Worm (Caenorhabditis elegans): Measurements from ENCODE around the gene T28D9.11.

The T28D9.11 gene

DNA sequence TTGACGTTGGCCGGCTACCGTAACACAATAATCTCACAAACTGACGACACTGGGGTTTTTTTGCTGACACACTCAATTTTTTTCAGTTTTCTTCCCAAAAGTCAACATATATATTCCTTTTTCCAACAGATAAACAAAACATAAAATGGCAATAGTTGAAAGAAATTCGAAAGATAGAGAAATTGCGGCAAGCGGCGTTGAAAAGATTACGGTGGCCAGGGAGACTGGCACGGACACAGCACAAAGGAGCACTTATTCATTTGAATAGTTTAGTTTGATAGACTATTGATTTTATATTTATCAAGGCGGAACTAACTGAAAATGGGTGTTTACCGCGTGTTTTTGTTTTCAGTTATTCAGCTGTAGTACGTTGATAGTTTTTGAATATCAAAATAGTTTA, 29.5 kb upstream of the T28D9.11 start, which contains the start of gene toe-2:
TSS of gene toe-2 (minus strand) at position 70 of the 400 bp plus-strand sequence.
- TF ChIP-seq klf-2 (GFP tag; conservative IDR thresholded peaks at IDR 0.05) (no peak), med-1 (GFP tag; optimal IDR thresholded peaks at IDR 0.05; ENCODE audit: insufficient read depth) (no peak), ztf-23 (GFP tag; IDR thresholded peaks at IDR 0.05) (no peak), cog-1 (tag; optimal IDR thresholded peaks at IDR 0.05) (no peak), ref-1 (GFP tag; conservative IDR thresholded peaks at IDR 0.05) (no peak), T22C8.4 (GFP tag; IDR thresholded peaks at IDR 0.05) (no peak), ztf-29 (GFP tag; IDR thresholded peaks at IDR 0.05) (no peak), flt-1 (GFP tag; IDR thresholded peaks at IDR 0.05) (no peak), tab-1 (GFP tag; IDR thresholded peaks at IDR 0.05) (no peak)

DNA sequence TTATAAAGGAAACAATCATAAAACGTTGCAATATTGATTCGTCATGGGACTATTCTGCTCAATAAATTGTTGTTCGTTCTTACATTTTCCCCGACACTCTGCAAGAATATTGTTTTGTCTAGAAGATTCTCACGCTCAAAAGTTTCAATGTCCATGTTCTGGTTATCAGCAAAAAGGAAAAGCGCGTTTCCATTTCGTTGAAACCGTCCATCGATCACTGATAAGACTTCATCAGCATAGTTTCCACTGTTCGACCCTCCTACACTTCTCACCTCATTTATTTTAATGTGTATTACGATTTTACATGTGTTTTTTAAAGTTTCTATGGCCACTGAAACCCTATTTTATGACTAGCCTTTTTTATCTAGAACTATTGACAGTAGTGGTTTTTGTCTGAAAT, 28.3 kb upstream of the T28D9.11 start:
- TF ChIP-seq ref-1 (GFP tag; conservative IDR thresholded peaks at IDR 0.05) = no peak
- TF ChIP-seq T22C8.4 (GFP tag; IDR thresholded peaks at IDR 0.05) = no peak
- no peak for TF ChIP-seq klf-2 (GFP tag; conservative IDR thresholded peaks at IDR 0.05)
- no peak for TF ChIP-seq med-1 (GFP tag; optimal IDR thresholded peaks at IDR 0.05; ENCODE audit: insufficient read depth)
- TF ChIP-seq tab-1 (GFP tag; IDR thresholded peaks at IDR 0.05) = no peak
- TF ChIP-seq ztf-29 (GFP tag; IDR thresholded peaks at IDR 0.05) = no peak
- no peak for TF ChIP-seq flt-1 (GFP tag; IDR thresholded peaks at IDR 0.05)
- TF ChIP-seq cog-1 (tag; optimal IDR thresholded peaks at IDR 0.05) = no peak
- no peak for TF ChIP-seq ztf-23 (GFP tag; IDR thresholded peaks at IDR 0.05)

DNA sequence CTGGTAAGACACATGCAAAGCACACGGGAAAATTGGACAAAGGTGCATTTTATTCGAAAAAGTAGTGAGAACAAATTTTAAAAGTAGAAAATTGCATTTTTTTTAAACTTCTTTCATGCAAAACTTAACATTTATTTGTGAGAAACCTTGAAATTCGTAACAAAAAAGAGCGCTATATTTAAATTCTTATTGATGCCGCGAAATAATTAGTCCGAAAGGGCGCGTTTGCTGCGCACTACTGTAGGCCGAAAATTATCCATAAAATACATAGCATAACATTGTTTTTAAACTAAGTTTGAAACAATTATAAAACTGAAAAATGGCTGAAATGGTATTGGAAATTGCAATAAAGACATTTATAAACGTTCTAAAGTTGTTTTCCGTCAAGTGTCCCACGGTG, 27.9 kb upstream of the T28D9.11 start:
- TF ChIP-seq med-1 (GFP tag; optimal IDR thresholded peaks at IDR 0.05; ENCODE audit: insufficient read depth) (no peak), klf-2 (GFP tag; conservative IDR thresholded peaks at IDR 0.05) (no peak), ref-1 (GFP tag; conservative IDR thresholded peaks at IDR 0.05) (no peak), ztf-29 (GFP tag; IDR thresholded peaks at IDR 0.05) (no peak), tab-1 (GFP tag; IDR thresholded peaks at IDR 0.05) (no peak), cog-1 (tag; optimal IDR thresholded peaks at IDR 0.05) (no peak)

DNA sequence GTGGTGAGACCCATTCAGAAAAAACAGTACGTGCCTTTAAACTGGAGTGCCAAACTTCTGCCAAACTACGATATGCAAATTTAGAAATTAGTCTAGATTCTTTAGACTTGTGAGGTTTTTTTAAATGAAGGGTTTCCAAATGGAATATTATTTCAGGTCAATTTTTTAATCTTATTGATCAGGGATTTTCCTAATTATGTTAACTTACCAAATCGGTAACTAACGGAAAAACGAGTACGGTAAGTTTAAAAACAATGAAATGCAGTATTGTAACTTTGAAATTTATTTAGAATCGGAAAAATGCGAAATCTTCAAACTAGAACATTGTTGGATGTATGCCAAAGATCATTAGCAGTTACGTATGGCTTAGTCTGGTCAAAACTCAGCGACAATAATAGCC, 24.5 kb upstream of the T28D9.11 start, which contains the start of gene C56E6.7:
TSS of gene C56E6.7 (plus strand) at position 301 of the 400 bp plus-strand sequence.
- TF ChIP-seq ztf-23 (GFP tag; IDR thresholded peaks at IDR 0.05) = no peak
- TF ChIP-seq tab-1 (GFP tag; IDR thresholded peaks at IDR 0.05) = no peak
- TF ChIP-seq T22C8.4 (GFP tag; IDR thresholded peaks at IDR 0.05) = no peak
- TF ChIP-seq cog-1 (tag; optimal IDR thresholded peaks at IDR 0.05) = no peak

DNA sequence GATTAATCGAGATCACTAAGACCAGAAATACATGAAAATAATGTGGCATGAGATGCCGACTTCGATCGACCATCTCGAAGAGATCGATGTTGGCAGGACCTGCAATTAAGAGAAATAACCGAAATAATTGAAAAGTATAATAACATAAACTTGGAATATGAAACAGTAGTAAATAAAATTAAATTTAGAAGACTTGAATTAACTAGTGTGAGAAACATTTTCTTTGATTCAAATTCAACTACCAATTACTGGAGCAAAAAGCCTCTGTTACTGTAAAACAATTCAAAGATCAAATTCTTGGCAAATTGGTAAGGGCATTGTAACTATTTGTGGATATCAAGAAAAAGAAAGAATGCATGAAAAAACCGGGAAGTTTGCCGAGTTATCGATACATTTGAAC, 22.1 kb upstream of the T28D9.11 start, which contains the start of gene R05G9R.1:
TSS of gene R05G9R.1 (minus strand) at position 101 of the 400 bp plus-strand sequence.
- no peak for TF ChIP-seq ref-1 (GFP tag; conservative IDR thresholded peaks at IDR 0.05)
- no peak for TF ChIP-seq cog-1 (tag; optimal IDR thresholded peaks at IDR 0.05)
- TF ChIP-seq tab-1 (GFP tag; IDR thresholded peaks at IDR 0.05) = no peak
- TF ChIP-seq flt-1 (GFP tag; IDR thresholded peaks at IDR 0.05) = no peak
- TF ChIP-seq ztf-23 (GFP tag; IDR thresholded peaks at IDR 0.05) = no peak
- no peak for TF ChIP-seq klf-2 (GFP tag; conservative IDR thresholded peaks at IDR 0.05)
- no peak for TF ChIP-seq ztf-29 (GFP tag; IDR thresholded peaks at IDR 0.05)
- TF ChIP-seq T22C8.4 (GFP tag; IDR thresholded peaks at IDR 0.05) = no peak
- TF ChIP-seq med-1 (GFP tag; optimal IDR thresholded peaks at IDR 0.05; ENCODE audit: insufficient read depth) = no peak

DNA sequence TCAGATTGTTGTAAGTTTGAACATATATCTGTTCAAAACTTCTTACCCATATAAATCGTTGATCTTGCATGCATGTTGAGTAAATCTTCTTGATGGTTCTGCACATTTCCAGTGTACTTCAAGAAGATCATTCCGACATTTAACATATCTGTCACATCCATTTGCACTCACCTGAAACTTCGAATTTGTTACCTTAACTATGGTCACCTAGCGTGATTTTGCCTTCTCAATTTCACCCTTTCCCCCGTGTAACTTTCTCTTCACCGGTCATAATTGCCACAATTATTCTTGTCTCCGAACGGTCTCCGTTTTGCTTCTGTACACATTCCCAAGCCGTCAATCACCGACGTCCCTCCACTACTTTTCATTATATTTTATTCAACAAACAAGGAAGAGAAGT, 21.6 kb upstream of the T28D9.11 start:
- TF ChIP-seq T22C8.4 (GFP tag; IDR thresholded peaks at IDR 0.05) = no peak
- TF ChIP-seq klf-2 (GFP tag; conservative IDR thresholded peaks at IDR 0.05) = no peak
- no peak for TF ChIP-seq cog-1 (tag; optimal IDR thresholded peaks at IDR 0.05)
- TF ChIP-seq ref-1 (GFP tag; conservative IDR thresholded peaks at IDR 0.05) = no peak
- no peak for TF ChIP-seq med-1 (GFP tag; optimal IDR thresholded peaks at IDR 0.05; ENCODE audit: insufficient read depth)
- no peak for TF ChIP-seq ztf-29 (GFP tag; IDR thresholded peaks at IDR 0.05)
- TF ChIP-seq flt-1 (GFP tag; IDR thresholded peaks at IDR 0.05) = no peak
- TF ChIP-seq tab-1 (GFP tag; IDR thresholded peaks at IDR 0.05) = no peak
- TF ChIP-seq ztf-23 (GFP tag; IDR thresholded peaks at IDR 0.05) = no peak

DNA sequence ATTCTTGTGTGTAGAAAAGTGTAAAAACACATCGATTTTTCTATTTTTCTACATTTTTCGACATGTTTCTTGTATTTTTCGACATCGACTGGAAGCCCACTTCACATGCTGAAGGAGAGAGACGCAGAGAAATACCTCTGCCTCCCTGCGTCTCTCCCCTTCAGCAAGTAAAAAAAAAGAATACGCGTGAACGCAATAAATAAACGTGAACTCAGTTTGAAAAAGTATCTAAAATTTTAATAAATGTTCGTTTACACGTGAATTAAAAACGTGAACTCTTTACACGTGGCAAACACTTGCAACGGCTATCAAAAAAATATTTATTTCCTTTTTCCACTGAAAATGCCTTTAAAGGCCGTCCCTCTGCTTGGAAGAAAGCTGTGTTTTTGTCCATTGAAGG, 11.0 kb upstream of the T28D9.11 start, which contains the start of gene R05G9.1:
TSS of gene R05G9.1 (plus strand) at position 343 of the 400 bp plus-strand sequence.
- TF ChIP-seq T22C8.4 (GFP tag; IDR thresholded peaks at IDR 0.05) (no peak), ztf-23 (GFP tag; IDR thresholded peaks at IDR 0.05) (no peak), ref-1 (GFP tag; conservative IDR thresholded peaks at IDR 0.05) (no peak), ztf-29 (GFP tag; IDR thresholded peaks at IDR 0.05) (no peak), med-1 (GFP tag; optimal IDR thresholded peaks at IDR 0.05; ENCODE audit: insufficient read depth) (no peak), cog-1 (tag; optimal IDR thresholded peaks at IDR 0.05) (no peak), klf-2 (GFP tag; conservative IDR thresholded peaks at IDR 0.05) (no peak), tab-1 (GFP tag; IDR thresholded peaks at IDR 0.05) (no peak), flt-1 (GFP tag; IDR thresholded peaks at IDR 0.05) (no peak)

DNA sequence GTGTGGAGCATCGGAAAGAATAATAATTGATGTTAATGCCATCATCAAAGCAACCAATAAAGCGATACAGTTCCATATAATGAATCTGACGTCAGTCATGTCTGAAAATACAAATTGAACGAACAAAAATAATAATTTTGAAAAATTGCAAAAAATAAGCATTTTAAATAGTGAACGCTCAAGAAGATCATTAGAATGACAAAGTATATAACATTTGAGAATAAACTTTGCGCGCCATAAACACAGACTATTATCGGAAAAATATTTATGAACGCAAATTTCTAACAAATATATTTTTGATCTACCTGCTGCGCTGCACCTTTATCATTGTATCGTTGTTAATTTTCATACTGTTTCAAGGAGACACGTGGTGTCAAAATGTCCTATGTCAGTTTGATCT, 9.6 kb upstream of the T28D9.11 start, which contains the start of gene R05G9.3:
TSS of gene R05G9.3 (minus strand) at position 101 of the 400 bp plus-strand sequence.
- no peak for TF ChIP-seq ztf-23 (GFP tag; IDR thresholded peaks at IDR 0.05)
- no peak for TF ChIP-seq ref-1 (GFP tag; conservative IDR thresholded peaks at IDR 0.05)
- no peak for TF ChIP-seq cog-1 (tag; optimal IDR thresholded peaks at IDR 0.05)
- no peak for TF ChIP-seq ztf-29 (GFP tag; IDR thresholded peaks at IDR 0.05)
- TF ChIP-seq T22C8.4 (GFP tag; IDR thresholded peaks at IDR 0.05) = no peak
- TF ChIP-seq tab-1 (GFP tag; IDR thresholded peaks at IDR 0.05) = no peak

DNA sequence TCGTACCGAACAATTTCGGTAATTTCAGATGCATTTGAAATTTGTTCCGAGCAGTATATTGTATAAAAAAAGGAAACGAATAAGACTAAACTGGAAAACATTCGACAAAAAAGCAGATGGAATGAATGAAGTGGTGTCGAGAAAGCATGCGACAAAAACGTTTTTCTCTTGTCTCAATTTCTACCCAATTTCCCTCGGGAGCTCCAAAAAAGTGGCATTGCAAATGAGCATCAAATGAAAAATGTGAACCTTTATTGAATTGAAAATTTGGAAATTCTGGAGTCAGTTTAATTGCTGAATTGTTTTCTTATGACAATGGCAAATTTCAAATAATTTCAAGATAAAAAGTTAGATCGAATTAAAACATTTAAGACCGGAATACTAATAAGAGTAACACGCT, 8.4 kb upstream of the T28D9.11 start, which contains the start of gene R05G9.5:
TSS of gene R05G9.5 (minus strand) at position 101 of the 400 bp plus-strand sequence.
- TF ChIP-seq ztf-29 (GFP tag; IDR thresholded peaks at IDR 0.05) (no peak), flt-1 (GFP tag; IDR thresholded peaks at IDR 0.05) (no peak), tab-1 (GFP tag; IDR thresholded peaks at IDR 0.05) (no peak), klf-2 (GFP tag; conservative IDR thresholded peaks at IDR 0.05) (no peak), T22C8.4 (GFP tag; IDR thresholded peaks at IDR 0.05) (no peak), ztf-23 (GFP tag; IDR thresholded peaks at IDR 0.05) (no peak), cog-1 (tag; optimal IDR thresholded peaks at IDR 0.05) (no peak), med-1 (GFP tag; optimal IDR thresholded peaks at IDR 0.05; ENCODE audit: insufficient read depth) (no peak)

DNA sequence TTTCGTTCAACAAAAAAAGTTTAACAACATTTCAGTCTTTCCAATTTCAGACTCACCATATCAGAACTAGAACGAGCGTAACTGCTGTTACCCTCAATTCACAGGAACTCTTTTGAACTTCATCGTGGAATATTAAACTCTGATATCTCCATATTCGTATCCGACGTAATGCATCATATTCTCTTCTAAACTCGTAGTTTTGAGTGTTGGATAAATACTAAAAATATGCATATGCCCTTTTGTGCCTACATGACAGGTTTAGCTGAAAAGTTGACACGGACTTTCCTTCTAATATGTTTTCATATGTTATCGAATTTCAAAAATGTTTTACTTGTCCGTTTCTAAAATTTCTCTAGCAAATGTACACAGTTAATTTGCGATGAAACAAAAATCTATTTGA, 7.3 kb upstream of the T28D9.11 start, which contains the start of gene twk-49:
TSS of gene twk-49 (minus strand) at position 101 of the 400 bp plus-strand sequence.
- no peak for TF ChIP-seq ztf-23 (GFP tag; IDR thresholded peaks at IDR 0.05)
- TF ChIP-seq tab-1 (GFP tag; IDR thresholded peaks at IDR 0.05) = no peak
- no peak for TF ChIP-seq klf-2 (GFP tag; conservative IDR thresholded peaks at IDR 0.05)
- TF ChIP-seq flt-1 (GFP tag; IDR thresholded peaks at IDR 0.05) = no peak
- no peak for TF ChIP-seq ztf-29 (GFP tag; IDR thresholded peaks at IDR 0.05)
- no peak for TF ChIP-seq cog-1 (tag; optimal IDR thresholded peaks at IDR 0.05)
- TF ChIP-seq ref-1 (GFP tag; conservative IDR thresholded peaks at IDR 0.05) = no peak
- no peak for TF ChIP-seq med-1 (GFP tag; optimal IDR thresholded peaks at IDR 0.05; ENCODE audit: insufficient read depth)
- no peak for TF ChIP-seq T22C8.4 (GFP tag; IDR thresholded peaks at IDR 0.05)
